Worm (Caenorhabditis elegans) whole organism, young adult: ENCODE data around the gene lfi-1.

ENCODE experiments used
- D2030.7 ChIP-seq: fragments of 200-800 bp; sonication (Bioruptor generic); IDR thresholded peaks from 2 replicates; pipeline ENCODE4 v1.3.6; 2022; ENCODE audit warnings: missing genetic modification reagents, missing genetic modification characterization, missing compliant biosample characterization
- F22D6.2 ChIP-seq: sonication (generic microtip); optimal IDR thresholded peaks from 2 replicates; lab custom pipeline; 2016; ENCODE audit warnings: mild to moderate bottlenecking, missing genetic modification characterization, missing compliant biosample characterization
- K11D2.4 ChIP-seq: fragments of 200-800 bp; sonication (Bioruptor generic); IDR thresholded peaks from 2 replicates; pipeline ENCODE4 v1.3.6; 2022; ENCODE audit warnings: missing genetic modification reagents, missing genetic modification characterization, missing compliant biosample characterization
- gei-17 ChIP-seq: fragments of 200-800 bp; sonication (Bioruptor generic); optimal IDR thresholded peaks from 2 replicates; lab custom pipeline; 2018; ENCODE audit warnings: mild to moderate bottlenecking, missing genetic modification characterization, missing compliant biosample characterization
- hlh-26 ChIP-seq: fragments of 200-800 bp; sonication (Bioruptor generic); conservative IDR thresholded peaks from 2 replicates; pipeline ENCODE4 v1.3.6; 2022; ENCODE audit warnings: missing genetic modification reagents, missing genetic modification characterization, missing compliant biosample characterization
- nhr-80 ChIP-seq: sonication (generic microtip); optimal IDR thresholded peaks from 2 replicates; lab custom pipeline; 2016; ENCODE audit warnings: missing genetic modification characterization, missing compliant biosample characterization
- snpc-1.3 ChIP-seq: sonication (generic microtip); optimal IDR thresholded peaks from 2 replicates; lab custom pipeline; 2017; ENCODE audit warnings: missing genetic modification characterization, mild to moderate bottlenecking, missing compliant biosample characterization, antibody characterized with exemption, moderate library complexity, missing genotype, missing genetic modification reagents; ENCODE audit not compliant: insufficient read depth

ce11 chrX:4960422-4960821, 16.2 kb upstream of the lfi-1 start, which contains the start of gene act-4:
- no peak for TF ChIP-seq F22D6.2 (tag; lab: Kevin White, UChicago)
- TF ChIP-seq K11D2.4 = 0 out of 2 replicates have a peak, but pooled peaks have one; percentile 43
- no peak for TF ChIP-seq nhr-80 (tag; lab: Kevin White, UChicago)
- TF ChIP-seq gei-17 (GFP tag; lab: Kevin White, UChicago) = peak; percentile 3
- TF ChIP-seq D2030.7 (GFP tag; lab: Robert Waterston, UW) = no peak
- TF ChIP-seq snpc-1.3 (tag; lab: Kevin White, UChicago) = no peak
- TF ChIP-seq hlh-26 (GFP tag; lab: Robert Waterston, UW) = no peak
